Worm (Caenorhabditis elegans): Measurements from ENCODE around the gene clec-29.

The clec-29 gene

DNA sequence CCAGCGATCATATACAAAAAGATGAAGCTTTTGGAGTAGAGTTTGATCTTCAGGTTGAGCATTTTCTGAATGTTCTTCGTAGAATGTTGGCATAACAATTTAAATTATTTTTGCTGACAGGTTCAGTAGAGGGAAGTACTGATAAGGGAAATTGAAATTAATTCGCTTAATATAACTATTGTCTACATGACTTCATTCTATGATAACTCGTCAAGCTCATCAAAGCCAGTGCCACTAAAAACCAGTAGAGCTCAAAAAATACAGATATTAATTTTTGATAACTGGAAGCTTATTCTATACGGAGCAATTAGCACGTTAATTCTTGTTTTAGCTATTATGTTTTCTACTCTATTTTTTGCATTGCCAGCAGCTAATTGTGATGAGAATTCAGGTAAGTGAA lies at the start of gene clec-29, which contains the start of gene clec-39:
Gene clec-29, minus strand, starts transcription at position 101 of the 400 bp plus-strand sequence.
Gene clec-39, plus strand, starts transcription at position 169 of the 400 bp plus-strand sequence.
- TF ChIP-seq unc-3 (GFP tag; conservative IDR thresholded peaks at IDR 0.05): no peak
- no peak for TF ChIP-seq unc-3 (tag; optimal IDR thresholded peaks at IDR 0.05)
- no peak for TF ChIP-seq ref-2 (tag; optimal IDR thresholded peaks at IDR 0.05)
- no peak for TF ChIP-seq sox-4 (tag; optimal IDR thresholded peaks at IDR 0.05)
- no peak for TF ChIP-seq fkh-6 (tag; optimal IDR thresholded peaks at IDR 0.05)
- TF ChIP-seq dmd-4 (tag; optimal IDR thresholded peaks at IDR 0.05; ENCODE audit: borderline replicate concordance): no peak
- no peak for TF ChIP-seq hlh-8 (tag; optimal IDR thresholded peaks at IDR 0.05)
- no peak for TF ChIP-seq ceh-19 (GFP tag; optimal IDR thresholded peaks at IDR 0.05)
- no peak for TF ChIP-seq nfya-1 (tag; optimal IDR thresholded peaks at IDR 0.05)
- TF ChIP-seq ceh-2 (tag; optimal IDR thresholded peaks at IDR 0.05): no peak

DNA sequence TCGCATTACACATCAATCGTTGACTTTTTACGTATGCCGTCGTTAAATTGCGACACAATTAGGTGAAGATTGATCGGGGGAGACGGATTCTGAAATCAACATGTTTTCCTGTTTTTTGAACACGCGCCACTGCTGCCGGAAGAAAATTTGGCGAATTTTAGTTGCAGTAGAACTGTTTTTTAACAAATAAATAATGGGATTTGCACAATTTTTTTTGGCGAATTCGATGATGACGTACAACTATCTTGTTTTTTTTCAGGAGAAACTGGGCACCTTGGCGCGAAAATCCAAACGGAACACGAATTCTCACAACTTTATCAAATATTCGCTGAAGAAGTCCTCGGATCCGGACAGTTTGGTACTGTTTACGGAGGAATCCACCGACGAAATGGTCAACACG lies 47.0 kb upstream of the clec-29 start:
- TF ChIP-seq ztf-16 (tag; optimal IDR thresholded peaks at IDR 0.05) (no peak), ceh-18 (tag; optimal IDR thresholded peaks at IDR 0.05) (no peak), C38D4.7 (GFP tag; optimal IDR thresholded peaks at IDR 0.05) (no peak), ceh-9 (tag; optimal IDR thresholded peaks at IDR 0.05) (no peak), madf-2 (tag; optimal IDR thresholded peaks at IDR 0.05) (no peak), eyg-1 (tag; optimal IDR thresholded peaks at IDR 0.05) (no peak), hlh-8 (tag; optimal IDR thresholded peaks at IDR 0.05) (no peak), ceh-30 (tag; optimal IDR thresholded peaks at IDR 0.05) (no peak), nhr-11 (tag; optimal IDR thresholded peaks at IDR 0.05) (no peak)

DNA sequence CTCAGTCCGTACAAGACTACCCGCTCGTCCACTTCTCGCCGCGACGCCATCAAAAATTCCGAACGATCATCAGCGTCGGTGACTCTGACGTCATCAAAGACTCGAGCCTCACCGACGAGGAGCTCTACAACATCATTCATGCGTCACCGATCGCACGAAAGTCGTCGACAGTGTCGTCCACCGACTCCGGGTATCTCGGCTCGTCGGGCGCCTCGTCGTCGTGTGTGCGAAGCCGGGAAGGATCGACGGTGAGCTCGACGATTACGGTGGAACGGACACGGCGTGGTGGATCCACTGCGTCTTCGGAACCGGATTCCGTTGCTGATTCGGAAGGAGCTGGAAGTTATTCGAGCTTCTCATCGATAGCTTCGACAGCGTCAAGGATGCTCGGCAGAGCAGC lies 45.8 kb upstream of the clec-29 start:
- no peak for TF ChIP-seq fax-1 (tag; optimal IDR thresholded peaks at IDR 0.05)
- TF ChIP-seq hlh-13 (GFP tag; optimal IDR thresholded peaks at IDR 0.05): no peak
- no peak for TF ChIP-seq ets-4 (tag; optimal IDR thresholded peaks at IDR 0.05)
- no peak for TF ChIP-seq ceh-30 (tag; optimal IDR thresholded peaks at IDR 0.05)
- no peak for TF ChIP-seq ref-2 (tag; optimal IDR thresholded peaks at IDR 0.05)
- TF ChIP-seq C38D4.7 (GFP tag; optimal IDR thresholded peaks at IDR 0.05): no peak
- TF ChIP-seq lim-6 (tag; optimal IDR thresholded peaks at IDR 0.05): no peak
- TF ChIP-seq madf-2 (tag; optimal IDR thresholded peaks at IDR 0.05): no peak
- no peak for TF ChIP-seq hlh-6 (tag; optimal IDR thresholded peaks at IDR 0.05)
- no peak for TF ChIP-seq ceh-31 (tag; optimal IDR thresholded peaks at IDR 0.05)
- TF ChIP-seq pax-1 (tag; optimal IDR thresholded peaks at IDR 0.05): no peak
- no peak for TF ChIP-seq ceh-6 (GFP tag; optimal IDR thresholded peaks at IDR 0.05)
- no peak for TF ChIP-seq hlh-30 (tag; optimal IDR thresholded peaks at IDR 0.05; ENCODE audit: insufficient read depth)
- TF ChIP-seq zip-5 (tag; optimal IDR thresholded peaks at IDR 0.05): no peak
- no peak for TF ChIP-seq sox-4 (tag; optimal IDR thresholded peaks at IDR 0.05)
- no peak for TF ChIP-seq ceh-45 (GFP tag; IDR thresholded peaks at IDR 0.05)

DNA sequence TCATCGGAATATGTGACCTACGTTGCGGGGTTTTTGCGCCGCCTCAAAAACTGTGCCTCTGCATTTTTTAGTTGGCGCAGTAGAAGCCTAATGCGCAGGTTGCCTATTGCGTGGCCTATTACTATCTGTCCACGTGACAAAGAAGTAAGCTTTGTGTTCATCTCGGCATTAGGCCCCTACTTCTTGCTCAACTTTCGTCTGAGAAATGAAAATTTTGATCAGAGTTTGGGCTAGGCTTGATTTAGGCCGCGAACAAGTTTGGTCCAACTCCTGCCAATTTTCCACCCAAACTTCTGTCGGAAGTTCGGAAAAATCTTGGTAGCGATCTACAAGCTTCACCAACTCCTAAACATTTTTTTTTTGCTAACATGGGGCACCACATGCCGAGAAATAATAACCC lies 43.0 kb upstream of the clec-29 start:
- TF ChIP-seq T23F11.4 (GFP tag; optimal IDR thresholded peaks at IDR 0.05): no peak
- TF ChIP-seq tbx-2 (tag; optimal IDR thresholded peaks at IDR 0.05): no peak
- TF ChIP-seq fkh-10 (GFP tag; optimal IDR thresholded peaks at IDR 0.05): no peak
- no peak for TF ChIP-seq ceh-45 (GFP tag; IDR thresholded peaks at IDR 0.05)
- TF ChIP-seq nfya-1 (tag; optimal IDR thresholded peaks at IDR 0.05): no peak
- TF ChIP-seq pha-4 (tag; optimal IDR thresholded peaks at IDR 0.05): no peak
- no peak for TF ChIP-seq npax-4 (tag; optimal IDR thresholded peaks at IDR 0.05)
- no peak for TF ChIP-seq ceh-48 (tag; optimal IDR thresholded peaks at IDR 0.05)
- TF ChIP-seq ama-1 (optimal IDR thresholded peaks at IDR 0.05): no peak
- no peak for TF ChIP-seq hlh-13 (GFP tag; optimal IDR thresholded peaks at IDR 0.05)
- no peak for TF ChIP-seq ceh-22 (tag; optimal IDR thresholded peaks at IDR 0.05)
- TF ChIP-seq elt-2 (tag; optimal IDR thresholded peaks at IDR 0.05): no peak
- TF ChIP-seq sox-4 (tag; optimal IDR thresholded peaks at IDR 0.05): no peak
- no peak for TF ChIP-seq pqm-1 (tag; optimal IDR thresholded peaks at IDR 0.05)
- TF ChIP-seq mec-3 (tag; optimal IDR thresholded peaks at IDR 0.05; ENCODE audit: borderline replicate concordance): no peak
- TF ChIP-seq ahr-1 (tag; optimal IDR thresholded peaks at IDR 0.05): no peak
- TF ChIP-seq dve-1 (tag; optimal IDR thresholded peaks at IDR 0.05): no peak
- no peak for TF ChIP-seq ceh-24 (tag; optimal IDR thresholded peaks at IDR 0.05)

Data from whole organism, late embryonic.